Worm (Caenorhabditis elegans): ENCODE measurements around the gene F35E8.13.

F35E8.13 gene

ce11 chrV:15891279-15891678 lies 31.8 kb upstream of the F35E8.13 start:
- TF ChIP-seq hlh-30 (tag; optimal IDR thresholded peaks at IDR 0.05; ENCODE audit: insufficient read depth) (no peak), tbx-7 (tag; optimal IDR thresholded peaks at IDR 0.05) (no peak), ttx-3 (tag; optimal IDR thresholded peaks at IDR 0.05) (no peak), ceh-34 (tag; optimal IDR thresholded peaks at IDR 0.05) (no peak), pqm-1 (tag; optimal IDR thresholded peaks at IDR 0.05) (no peak), dmd-4 (tag; optimal IDR thresholded peaks at IDR 0.05; ENCODE audit: borderline replicate concordance) (no peak)

ce11 chrV:15891761-15892160 lies 31.3 kb upstream of the F35E8.13 start, which contains the start of gene T06C12.12:
Gene T06C12.12 (plus strand): TSS chrV:15892061.
- TF ChIP-seq hlh-30 (tag; optimal IDR thresholded peaks at IDR 0.05; ENCODE audit: insufficient read depth) (no peak), ceh-9 (tag; optimal IDR thresholded peaks at IDR 0.05) (no peak), ceh-45 (GFP tag; IDR thresholded peaks at IDR 0.05) (no peak), hlh-15 (tag; optimal IDR thresholded peaks at IDR 0.05) (no peak), ets-4 (tag; optimal IDR thresholded peaks at IDR 0.05) (no peak), F13H6.1 (tag; optimal IDR thresholded peaks at IDR 0.05) (no peak), tbx-7 (tag; optimal IDR thresholded peaks at IDR 0.05) (no peak), ceh-14 (tag; optimal IDR thresholded peaks at IDR 0.05) (no peak), unc-86 (tag; optimal IDR thresholded peaks at IDR 0.05) (no peak), sdc-2 (tag; optimal IDR thresholded peaks at IDR 0.05) (no peak), elt-2 (tag; optimal IDR thresholded peaks at IDR 0.05) (no peak), syd-9 (tag; optimal IDR thresholded peaks at IDR 0.05) (no peak), hlh-8 (tag; optimal IDR thresholded peaks at IDR 0.05) (no peak), ref-2 (tag; optimal IDR thresholded peaks at IDR 0.05) (no peak), mec-3 (tag; optimal IDR thresholded peaks at IDR 0.05; ENCODE audit: borderline replicate concordance) (no peak), zip-5 (tag; optimal IDR thresholded peaks at IDR 0.05) (no peak)

ce11 chrV:15892696-15893095 lies 30.4 kb upstream of the F35E8.13 start, which contains the start of gene T06C12.11:
Gene T06C12.11 (plus strand): TSS chrV:15892996.
- no peak for TF ChIP-seq gmeb-2 (tag; optimal IDR thresholded peaks at IDR 0.05)
- no peak for TF ChIP-seq C08G9.2 (tag; optimal IDR thresholded peaks at IDR 0.05)
- TF ChIP-seq unc-42 (tag; optimal IDR thresholded peaks at IDR 0.05), result no peak
- TF ChIP-seq ceh-18 (tag; optimal IDR thresholded peaks at IDR 0.05), result no peak
- TF ChIP-seq pag-3 (tag; optimal IDR thresholded peaks at IDR 0.05; ENCODE audit: borderline replicate concordance), result no peak
- no peak for TF ChIP-seq eyg-1 (tag; optimal IDR thresholded peaks at IDR 0.05)
- no peak for TF ChIP-seq ceh-14 (tag; optimal IDR thresholded peaks at IDR 0.05)
- no peak for TF ChIP-seq fkh-6 (tag; optimal IDR thresholded peaks at IDR 0.05)
- no peak for TF ChIP-seq ceh-31 (tag; optimal IDR thresholded peaks at IDR 0.05)

ce11 chrV:15896671-15897070 lies 26.4 kb upstream of the F35E8.13 start, which contains the start of gene nhr-213:
Gene nhr-213 (minus strand): TSS chrV:15896771.
- TF ChIP-seq dmd-4 (tag; optimal IDR thresholded peaks at IDR 0.05; ENCODE audit: borderline replicate concordance), result no peak
- TF ChIP-seq hlh-30 (tag; optimal IDR thresholded peaks at IDR 0.05; ENCODE audit: insufficient read depth), result no peak
- TF ChIP-seq unc-86 (tag; optimal IDR thresholded peaks at IDR 0.05), result no peak
- no peak for TF ChIP-seq unc-42 (tag; optimal IDR thresholded peaks at IDR 0.05)
- no peak for TF ChIP-seq hlh-6 (tag; optimal IDR thresholded peaks at IDR 0.05)
- TF ChIP-seq C08G9.2 (tag; optimal IDR thresholded peaks at IDR 0.05), result no peak
- TF ChIP-seq fkh-6 (tag; optimal IDR thresholded peaks at IDR 0.05), result no peak
- no peak for TF ChIP-seq unc-55 (GFP tag; optimal IDR thresholded peaks at IDR 0.05)
- TF ChIP-seq ceh-48 (tag; optimal IDR thresholded peaks at IDR 0.05), result no peak
- TF ChIP-seq ceh-30 (tag; optimal IDR thresholded peaks at IDR 0.05), result no peak
- TF ChIP-seq elt-2 (tag; optimal IDR thresholded peaks at IDR 0.05), result no peak
- TF ChIP-seq Y22D7AL.16 (tag; optimal IDR thresholded peaks at IDR 0.05), result no peak
- TF ChIP-seq syd-9 (tag; optimal IDR thresholded peaks at IDR 0.05), result no peak
- TF ChIP-seq mec-3 (tag; optimal IDR thresholded peaks at IDR 0.05; ENCODE audit: borderline replicate concordance), result no peak
- TF ChIP-seq che-1 (tag; optimal IDR thresholded peaks at IDR 0.05), result no peak
- no peak for TF ChIP-seq unc-3 (GFP tag; conservative IDR thresholded peaks at IDR 0.05)
- TF ChIP-seq unc-3 (tag; optimal IDR thresholded peaks at IDR 0.05), result no peak
